Worm (Caenorhabditis elegans) whole organism, L2 larva: ENCODE results near the gene col-175.

ENCODE experiments used
- C34F6.9 ChIP-seq: fragments of 150-350 bp; optimal IDR thresholded peaks from 2 replicates; lab custom pipeline; 2014; ENCODE audit warnings: missing biosample characterization, missing genetic modification characterization
- F13H6.1 ChIP-seq: sonication (generic microtip); optimal IDR thresholded peaks from 2 replicates; lab custom pipeline; 2016; ENCODE audit warnings: missing genetic modification characterization, missing compliant biosample characterization
- R02D3.7 ChIP-seq: fragments of 150-350 bp; optimal IDR thresholded peaks from 2 replicates; lab custom pipeline; 2014; ENCODE audit warnings: missing biosample characterization, missing genetic modification characterization
- Y55F3AM.14 ChIP-seq: fragments of 200-800 bp; sonication (Bioruptor generic); optimal IDR thresholded peaks from 2 replicates; lab custom pipeline; 2018; ENCODE audit warnings: mild to moderate bottlenecking, missing genetic modification characterization, missing compliant biosample characterization
- ZK546.5 ChIP-seq: sonication (generic microtip); optimal IDR thresholded peaks from 2 replicates; lab custom pipeline; 2017; ENCODE audit warnings: missing biosample characterization, missing genetic modification characterization
- alr-1 ChIP-seq: fragments of 150-350 bp; optimal IDR thresholded peaks from 2 replicates; lab custom pipeline; 2014; ENCODE audit warnings: missing biosample characterization, missing genetic modification characterization
- aly-2 ChIP-seq: fragments of 150-350 bp; optimal IDR thresholded peaks from 2 replicates; lab custom pipeline; 2014; ENCODE audit warnings: missing biosample characterization, missing genetic modification characterization
- ama-1 ChIP-seq: fragments of 150-350 bp; optimal IDR thresholded peaks from 2 replicates; lab custom pipeline; 2018; ENCODE audit warnings: inconsistent platforms
- blmp-1 ChIP-seq: sonication (generic microtip); optimal IDR thresholded peaks from 2 replicates; lab custom pipeline; 2017; ENCODE audit warnings: missing genetic modification characterization, mild to moderate bottlenecking, missing compliant biosample characterization, antibody characterized with exemption, moderate library complexity; ENCODE audit not compliant: insufficient read depth
- ceh-16 ChIP-seq: fragments of 150-350 bp; optimal IDR thresholded peaks from 2 replicates; lab custom pipeline; 2014; ENCODE audit warnings: missing biosample characterization, missing genetic modification characterization
- ceh-82 ChIP-seq: fragments of 150-350 bp; optimal IDR thresholded peaks from 2 replicates; lab custom pipeline; 2014; ENCODE audit warnings: missing biosample characterization, missing genetic modification characterization
- crh-2 ChIP-seq: sonication (generic microtip); optimal IDR thresholded peaks from 2 replicates; lab custom pipeline; 2017; ENCODE audit warnings: missing biosample characterization, missing genetic modification characterization
- dmd-4 ChIP-seq: sonication (generic microtip); optimal IDR thresholded peaks from 2 replicates; lab custom pipeline; 2017; ENCODE audit warnings: missing biosample characterization, missing genetic modification characterization
- egl-27 ChIP-seq: sonication (generic microtip); optimal IDR thresholded peaks from 3 replicates; lab custom pipeline; 2017; ENCODE audit warnings: missing biosample characterization, missing genetic modification reagents, missing genetic modification characterization
- elt-1 ChIP-seq: fragments of 150-350 bp; optimal IDR thresholded peaks from 2 replicates; lab custom pipeline; 2014; ENCODE audit warnings: missing biosample characterization, missing genetic modification characterization
- elt-3 ChIP-seq: sonication (generic microtip); optimal IDR thresholded peaks from 2 replicates; lab custom pipeline; 2017; ENCODE audit warnings: missing biosample characterization, missing genetic modification characterization
- fos-1 ChIP-seq: fragments of 150-350 bp; optimal IDR thresholded peaks from 2 replicates; lab custom pipeline; 2014; ENCODE audit warnings: missing biosample characterization, missing genetic modification characterization
- gmeb-1 ChIP-seq: fragments of 150-350 bp; optimal IDR thresholded peaks from 2 replicates; lab custom pipeline; 2014; ENCODE audit warnings: missing biosample characterization, missing genetic modification characterization
- lin-11 ChIP-seq: fragments of 150-350 bp; sonication (generic microtip); optimal IDR thresholded peaks from 2 replicates; lab custom pipeline; 2014; ENCODE audit warnings: missing biosample characterization, missing genetic modification characterization, inconsistent platforms, mixed read lengths
- lin-13 ChIP-seq: fragments of 150-350 bp; optimal IDR thresholded peaks from 2 replicates; lab custom pipeline; 2014; ENCODE audit warnings: missing biosample characterization, missing genetic modification reagents, missing genetic modification characterization
- lin-39 ChIP-seq: fragments of 150-350 bp; optimal IDR thresholded peaks from 2 replicates; lab custom pipeline; 2014; ENCODE audit warnings: missing biosample characterization, missing genetic modification reagents, missing genetic modification characterization
- lsy-2 ChIP-seq, 2 experiments: fragments of 150-350 bp in 1 of 2; sonication (generic microtip) in 1 of 2; optimal IDR thresholded peaks; 2 replicates each; lab custom pipeline; 2014 to 2017; ENCODE audit warnings: missing biosample characterization in 2 of 2, missing genetic modification characterization in 2 of 2
- mab-5 ChIP-seq: fragments of 150-350 bp; optimal IDR thresholded peaks from 2 replicates; lab custom pipeline; 2014; ENCODE audit warnings: missing biosample characterization, missing genetic modification characterization
- mbf-1 ChIP-seq: sonication (generic microtip); optimal IDR thresholded peaks from 2 replicates; lab custom pipeline; 2017; ENCODE audit warnings: missing biosample characterization, missing genetic modification characterization
- mdl-1 ChIP-seq, 2 experiments: fragments of 150-350 bp in 1 of 2; sonication (generic microtip) in 1 of 2; optimal IDR thresholded peaks; 2 replicates each; lab custom pipeline; 2017; ENCODE audit warnings: missing biosample characterization in 2 of 2, missing genetic modification characterization in 2 of 2
- nhr-10 ChIP-seq: sonication (generic microtip); optimal IDR thresholded peaks from 2 replicates; lab custom pipeline; 2017; ENCODE audit warnings: missing biosample characterization, missing genetic modification characterization
- nhr-11 ChIP-seq: fragments of 150-350 bp; optimal IDR thresholded peaks from 2 replicates; lab custom pipeline; 2014; ENCODE audit warnings: missing biosample characterization, missing genetic modification characterization
- nhr-12 ChIP-seq: fragments of 150-350 bp; optimal IDR thresholded peaks from 2 replicates; lab custom pipeline; 2014; ENCODE audit warnings: missing biosample characterization, missing genetic modification characterization
- nhr-129 ChIP-seq: fragments of 150-350 bp; optimal IDR thresholded peaks from 2 replicates; lab custom pipeline; 2014; ENCODE audit warnings: missing biosample characterization, missing genetic modification characterization
- nhr-21 ChIP-seq: fragments of 150-350 bp; optimal IDR thresholded peaks from 2 replicates; lab custom pipeline; 2014; ENCODE audit warnings: missing biosample characterization, missing genetic modification characterization
- nhr-23 ChIP-seq: fragments of 150-350 bp; optimal IDR thresholded peaks from 2 replicates; lab custom pipeline; 2014; ENCODE audit warnings: missing biosample characterization, missing genetic modification reagents, missing genetic modification characterization
- nhr-237 ChIP-seq: fragments of 150-350 bp; optimal IDR thresholded peaks from 2 replicates; lab custom pipeline; 2014; ENCODE audit warnings: missing biosample characterization, missing genetic modification characterization
- nhr-25 ChIP-seq: fragments of 150-350 bp; sonication (generic microtip); optimal IDR thresholded peaks from 3 replicates; lab custom pipeline; 2014; ENCODE audit warnings: missing biosample characterization, missing genetic modification characterization
- nhr-6 ChIP-seq: fragments of 150-350 bp; optimal IDR thresholded peaks from 2 replicates; lab custom pipeline; 2014; ENCODE audit warnings: missing biosample characterization, missing genetic modification characterization
- nhr-77 ChIP-seq: fragments of 150-350 bp; optimal IDR thresholded peaks from 2 replicates; lab custom pipeline; 2014; ENCODE audit warnings: missing biosample characterization, missing genetic modification characterization
- peb-1 ChIP-seq: fragments of 150-350 bp; optimal IDR thresholded peaks from 2 replicates; lab custom pipeline; 2014; ENCODE audit warnings: missing biosample characterization, missing genetic modification characterization
- sem-4 ChIP-seq: fragments of 150-350 bp; optimal IDR thresholded peaks from 2 replicates; lab custom pipeline; 2014; ENCODE audit warnings: missing biosample characterization, missing genetic modification reagents, missing genetic modification characterization
- skn-1 ChIP-seq: sonication (generic microtip); optimal IDR thresholded peaks from 2 replicates; lab custom pipeline; 2017; ENCODE audit warnings: missing biosample characterization, missing genetic modification characterization
- sma-3 ChIP-seq: sonication (generic microtip); optimal IDR thresholded peaks from 2 replicates; lab custom pipeline; 2016; ENCODE audit warnings: missing genetic modification reagents, missing genetic modification characterization, missing compliant biosample characterization
- sma-9 ChIP-seq, 2 experiments: fragments of 150-350 bp in 1 of 2; sonication (generic microtip) in 1 of 2; optimal IDR thresholded peaks; 2 replicates each; lab custom pipeline; 2014 to 2016; ENCODE audit warnings: missing genetic modification characterization in 2 of 2, mild to moderate bottlenecking in 1 of 2, missing biosample characterization in 1 of 2, missing compliant biosample characterization in 1 of 2, missing genetic modification reagents in 1 of 2, moderate library complexity in 1 of 2
- snpc-4 ChIP-seq: fragments of 150-350 bp; optimal IDR thresholded peaks from 2 replicates; lab custom pipeline; 2014; ENCODE audit warnings: missing biosample characterization, missing genetic modification characterization
- unc-39 ChIP-seq: fragments of 150-350 bp; optimal IDR thresholded peaks from 2 replicates; lab custom pipeline; 2014; ENCODE audit warnings: missing biosample characterization, missing genetic modification characterization
- unc-55 ChIP-seq: fragments of 150-350 bp; sonication (generic microtip); optimal IDR thresholded peaks from 3 replicates; lab custom pipeline; 2014; ENCODE audit warnings: missing biosample characterization, missing genetic modification reagents, missing genetic modification characterization
- unc-62 ChIP-seq: fragments of 150-350 bp; optimal IDR thresholded peaks from 2 replicates; lab custom pipeline; 2014; ENCODE audit warnings: missing biosample characterization, missing genetic modification reagents, missing genetic modification characterization
- zag-1 ChIP-seq: fragments of 150-350 bp; optimal IDR thresholded peaks from 2 replicates; lab custom pipeline; 2014; ENCODE audit warnings: missing biosample characterization, missing genetic modification characterization
- ztf-1 ChIP-seq: fragments of 200-800 bp; sonication (Bioruptor generic); conservative IDR thresholded peaks from 2 replicates; pipeline ENCODE4 v1.3.6; 2022; ENCODE audit warnings: missing genetic modification characterization, missing compliant biosample characterization
- ztf-11 ChIP-seq: sonication (generic microtip); optimal IDR thresholded peaks from 2 replicates; lab custom pipeline; 2017; ENCODE audit warnings: missing biosample characterization, missing genetic modification characterization
- ztf-4 ChIP-seq: fragments of 150-350 bp; optimal IDR thresholded peaks from 2 replicates; lab custom pipeline; 2014; ENCODE audit warnings: missing biosample characterization, missing genetic modification characterization

The col-175 gene

ce11 chrX:9225273-9225672 lies 9.1 kb downstream of the col-175 start (continued):
- TF ChIP-seq mab-5 (tag; lab: Kevin White, UChicago) (no peak), R02D3.7 (no peak), unc-39 (tag; lab: Kevin White, UChicago) (no peak), nhr-25 (peak; percentile 14), blmp-1 (tag; lab: Kevin White, UChicago) (peak; percentile 43), nhr-12 (tag; lab: Kevin White, UChicago) (no peak), mdl-1 (tag; optimal IDR thresholded peaks at IDR 0.05; lab: Kevin White, UChicago) (peak in 1 of 2 experiments; percentile 5), ztf-4 (tag; lab: Kevin White, UChicago) (no peak), sma-9 (GFP tag; optimal IDR thresholded peaks at IDR 0.05; lab: Kevin White, UChicago) (peak; percentile 56), sma-9 (tag; optimal IDR thresholded peaks at IDR 0.05; lab: Kevin White, UChicago) (no peak)

ce11 chrX:9213873-9214341 lies 20.5 kb downstream of the col-175 start, which contains the start of gene C35B8.3:
TSS of gene C35B8.3 (plus strand) at chrX:9213923.
- TF ChIP-seq mdl-1 (tag; optimal IDR thresholded peaks at IDR 0.05; lab: Kevin White, UChicago) (peak in 1 of 2 experiments; percentile 61), peb-1 (tag; lab: Kevin White, UChicago) (no peak), lin-11 (tag; lab: Kevin White, UChicago) (no peak), mab-5 (tag; lab: Kevin White, UChicago) (no peak), sma-3 (GFP tag; lab: Kevin White, UChicago) (peak; percentile 46), F13H6.1 (tag; lab: Kevin White, UChicago) (peak; percentile 7), Y55F3AM.14 (peak; percentile 65), lsy-2 (tag; optimal IDR thresholded peaks at IDR 0.05; lab: Kevin White, UChicago) (no peak), alr-1 (tag; lab: Kevin White, UChicago) (no peak), R02D3.7 (no peak), ama-1 (lab: Kevin White, UChicago) (no peak), blmp-1 (tag; lab: Kevin White, UChicago) (peak; percentile 51), sma-9 (GFP tag; optimal IDR thresholded peaks at IDR 0.05; lab: Kevin White, UChicago) (peak; percentile 78), sma-9 (tag; optimal IDR thresholded peaks at IDR 0.05; lab: Kevin White, UChicago) (no peak), skn-1 (no peak), nhr-11 (tag; lab: Kevin White, UChicago) (no peak), egl-27 (tag; lab: Kevin White, UChicago) (no peak), nhr-77 (tag; lab: Kevin White, UChicago) (no peak), nhr-12 (tag; lab: Kevin White, UChicago) (no peak), gmeb-1 (peak; percentile 56), zag-1 (tag; lab: Kevin White, UChicago) (no peak), snpc-4 (tag; lab: Kevin White, UChicago) (no peak), ceh-16 (tag; lab: Kevin White, UChicago) (no peak), unc-55 (GFP tag; lab: Kevin White, UChicago) (no peak), elt-3 (no peak), nhr-6 (tag; lab: Kevin White, UChicago) (peak; percentile 47), mbf-1 (tag; lab: Kevin White, UChicago) (no peak), nhr-129 (tag; lab: Kevin White, UChicago) (peak; percentile 84), ceh-82 (tag; lab: Kevin White, UChicago) (no peak), ztf-11 (tag; lab: Kevin White, UChicago) (no peak), sem-4 (tag; lab: Kevin White, UChicago) (no peak), nhr-21 (tag; lab: Kevin White, UChicago) (peak; percentile 67), dmd-4 (tag; lab: Kevin White, UChicago) (no peak), lin-13 (GFP tag; lab: Kevin White, UChicago) (no peak), aly-2 (no peak), ztf-4 (tag; lab: Kevin White, UChicago) (no peak), nhr-25 (peak; percentile 74), lin-39 (tag; lab: Kevin White, UChicago) (no peak), unc-39 (tag; lab: Kevin White, UChicago) (no peak), ZK546.5 (tag; lab: Kevin White, UChicago) (no peak), crh-2 (tag; lab: Kevin White, UChicago) (peak; percentile 69), fos-1 (tag; lab: Kevin White, UChicago) (peak; percentile 61), elt-1 (tag; lab: Kevin White, UChicago) (no peak), nhr-237 (tag; lab: Kevin White, UChicago) (no peak), ztf-1 (GFP tag; lab: Robert Waterston, UW) (no peak), unc-62 (GFP tag; lab: Kevin White, UChicago) (no peak), C34F6.9 (tag; lab: Kevin White, UChicago) (no peak), nhr-23 (tag; lab: Kevin White, UChicago) (no peak), nhr-10 (tag; lab: Kevin White, UChicago) (no peak)
